Fruit fly (Drosophila melanogaster) whole organism, embryonic: ENCODE results near the gene foxo.

ENCODE experiments used
- Adf1 ChIP-seq: fragments of 200-800 bp; sonication (Bioruptor generic); IDR thresholded peaks from 2 replicates; pipeline ENCODE4 v1.3.6; 2022; ENCODE audit warnings: missing biosample characterization, missing genetic modification characterization
- CG1024 ChIP-seq: fragments of 200-800 bp; sonication (Bioruptor generic); IDR thresholded peaks from 2 replicates; pipeline ENCODE4 v1.3.6; 2022; ENCODE audit warnings: missing biosample characterization, missing genetic modification characterization
- CG10321 ChIP-seq: fragments of 200-800 bp; sonication (Bioruptor generic); IDR thresholded peaks from 2 replicates; pipeline ENCODE4 v1.3.6; 2022; ENCODE audit warnings: missing biosample characterization, missing genetic modification characterization
- CG11456 ChIP-seq: fragments of 200-800 bp; sonication (Bioruptor generic); IDR thresholded peaks from 3 replicates; pipeline ENCODE4 v1.3.6; 2022; ENCODE audit warnings: missing biosample characterization, missing genetic modification characterization
- CG12104 ChIP-seq: fragments of 200-800 bp; sonication (Bioruptor generic); optimal IDR thresholded peaks from 3 replicates; lab custom pipeline; 2016; ENCODE audit warnings: missing biosample characterization, missing genetic modification characterization
- CG12769 ChIP-seq: fragments of 200-800 bp; sonication (Bioruptor generic); optimal IDR thresholded peaks from 2 replicates; lab custom pipeline; 2019; ENCODE audit warnings: missing biosample characterization, mild to moderate bottlenecking, missing genetic modification characterization, moderate library complexity
- CG14710 ChIP-seq: fragments of 200-800 bp; sonication (Bioruptor generic); optimal IDR thresholded peaks from 3 replicates; lab custom pipeline; 2019; ENCODE audit warnings: missing biosample characterization, mild to moderate bottlenecking, missing genetic modification characterization, moderate library complexity
- CG14860 ChIP-seq: fragments of 200-800 bp; sonication (Bioruptor generic); IDR thresholded peaks from 3 replicates; pipeline ENCODE4 v1.3.6; 2022; ENCODE audit warnings: missing biosample characterization, missing genetic modification characterization; ENCODE audit not compliant: partially characterized antibody
- CG15479 ChIP-seq: fragments of 200-800 bp; sonication (Bioruptor generic); optimal IDR thresholded peaks from 3 replicates; lab custom pipeline; 2019; ENCODE audit warnings: missing biosample characterization, mild to moderate bottlenecking, missing genetic modification characterization, moderate library complexity
- CG1603 ChIP-seq: fragments of 200-800 bp; sonication (Bioruptor generic); optimal IDR thresholded peaks from 2 replicates; lab custom pipeline; 2019; ENCODE audit warnings: missing biosample characterization, mild to moderate bottlenecking, missing genetic modification characterization, moderate library complexity
- CG17361 ChIP-seq: fragments of 200-800 bp; sonication (Bioruptor generic); IDR thresholded peaks from 3 replicates; pipeline ENCODE4 v1.3.6; 2022; ENCODE audit warnings: missing biosample characterization, missing genetic modification characterization
- CG18011 ChIP-seq: fragments of 200-800 bp; sonication (Bioruptor generic); optimal IDR thresholded peaks from 2 replicates; lab custom pipeline; 2017; ENCODE audit warnings: missing biosample characterization, missing genetic modification characterization, mild to moderate bottlenecking, moderate library complexity, missing genotype
- CG18599 ChIP-seq: fragments of 200-800 bp; sonication (Bioruptor generic); optimal IDR thresholded peaks from 3 replicates; lab custom pipeline; 2017; ENCODE audit warnings: missing biosample characterization, missing genetic modification characterization, mild to moderate bottlenecking, moderate library complexity, missing genetic modification reagents
- CG3065 ChIP-seq: fragments of 200-800 bp; sonication (Bioruptor generic); optimal IDR thresholded peaks from 2 replicates; lab custom pipeline; 2016; ENCODE audit warnings: missing biosample characterization, missing genetic modification characterization
- CG32772 ChIP-seq: fragments of 200-800 bp; sonication (Bioruptor generic); IDR thresholded peaks from 2 replicates; pipeline ENCODE4 v1.3.6; 2022; ENCODE audit warnings: missing biosample characterization, missing genetic modification characterization
- CG6254 ChIP-seq: fragments of 200-800 bp; sonication (Bioruptor generic); optimal IDR thresholded peaks from 3 replicates; lab custom pipeline; 2017; ENCODE audit warnings: mild to moderate bottlenecking, missing biosample characterization, missing genetic modification reagents, missing genetic modification characterization
- CG6765 ChIP-seq: fragments of 200-800 bp; sonication (Bioruptor generic); optimal IDR thresholded peaks from 3 replicates; lab custom pipeline; 2017; ENCODE audit warnings: missing biosample characterization, mild to moderate bottlenecking, missing genetic modification characterization
- CG7839 ChIP-seq: fragments of 200-800 bp; sonication (Bioruptor generic); optimal IDR thresholded peaks from 3 replicates; lab custom pipeline; 2018; ENCODE audit warnings: missing biosample characterization, mild to moderate bottlenecking, missing genetic modification characterization, moderate library complexity
- CkIIα-i1 ChIP-seq: fragments of 200-800 bp; sonication (Bioruptor generic); IDR thresholded peaks from 2 replicates; pipeline ENCODE4 v1.3.6; 2022; ENCODE audit warnings: missing biosample characterization, missing genetic modification characterization
- Dbx ChIP-seq: fragments of 200-800 bp; sonication (Bioruptor generic); IDR thresholded peaks from 3 replicates; pipeline ENCODE4 v1.3.6; 2022; ENCODE audit warnings: missing biosample characterization, missing genetic modification characterization
- Deaf1 ChIP-seq: fragments of 200-800 bp; optimal IDR thresholded peaks from 3 replicates; lab custom pipeline; 2019; ENCODE audit warnings: missing biosample characterization, mild to moderate bottlenecking, missing genetic modification characterization, moderate library complexity
- Dek ChIP-seq: fragments of 200-800 bp; sonication (Bioruptor generic); optimal IDR thresholded peaks from 3 replicates; lab custom pipeline; 2019; ENCODE audit warnings: missing biosample characterization, mild to moderate bottlenecking, missing genetic modification characterization, moderate library complexity
- Dip2 ChIP-seq: fragments of 200-800 bp; sonication (Bioruptor generic); IDR thresholded peaks from 2 replicates; pipeline ENCODE4 v1.3.6; 2022; ENCODE audit warnings: missing biosample characterization, missing genetic modification characterization
- Dip3 ChIP-seq: fragments of 200-800 bp; sonication (Bioruptor generic); optimal IDR thresholded peaks from 3 replicates; lab custom pipeline; 2016; ENCODE audit warnings: missing biosample characterization, missing genetic modification characterization
- Dref ChIP-seq: fragments of 200-800 bp; sonication (Bioruptor generic); IDR thresholded peaks from 2 replicates; pipeline ENCODE4 v1.3.6; 2022; ENCODE audit warnings: missing biosample characterization, missing genetic modification characterization
- H2.0 ChIP-seq: fragments of 200-800 bp; sonication (Bioruptor generic); IDR thresholded peaks from 2 replicates; pipeline ENCODE4 v1.3.6; 2022; ENCODE audit warnings: missing biosample characterization, missing genetic modification characterization
- HLH3B ChIP-seq: fragments of 200-800 bp; sonication (Bioruptor generic); IDR thresholded peaks from 2 replicates; pipeline ENCODE4 v1.3.6; 2022; ENCODE audit warnings: missing biosample characterization, missing genetic modification characterization
- HmgD ChIP-seq: fragments of 200-800 bp; sonication (Bioruptor generic); optimal IDR thresholded peaks from 3 replicates; lab custom pipeline; 2016; ENCODE audit warnings: missing biosample characterization, missing genetic modification characterization
- Lhr ChIP-seq: fragments of 200-800 bp; sonication (Bioruptor generic); optimal IDR thresholded peaks from 3 replicates; lab custom pipeline; 2017; ENCODE audit warnings: mild to moderate bottlenecking, missing biosample characterization, missing genetic modification reagents, missing genetic modification characterization
- MBD-R2 ChIP-seq: fragments of 200-800 bp; sonication (Bioruptor generic); IDR thresholded peaks from 2 replicates; pipeline ENCODE4 v1.3.6; 2022; ENCODE audit warnings: missing biosample characterization, missing genetic modification characterization
- MESR4 ChIP-seq: fragments of 200-800 bp; sonication (Bioruptor generic); optimal IDR thresholded peaks from 2 replicates; lab custom pipeline; 2018; ENCODE audit warnings: missing biosample characterization, mild to moderate bottlenecking, missing genetic modification characterization, moderate library complexity
- NC2α ChIP-seq: fragments of 200-800 bp; sonication (Bioruptor generic); optimal IDR thresholded peaks from 2 replicates; lab custom pipeline; 2016; ENCODE audit warnings: missing biosample characterization, missing genetic modification characterization
- Oaz ChIP-seq: fragments of 200-800 bp; sonication (Bioruptor generic); IDR thresholded peaks from 2 replicates; pipeline ENCODE4 v1.3.6; 2022; ENCODE audit warnings: missing biosample characterization, missing genetic modification characterization
- Sox100B ChIP-seq: fragments of 200-800 bp; sonication (Bioruptor generic); optimal IDR thresholded peaks from 3 replicates; lab custom pipeline; 2018; ENCODE audit warnings: missing biosample characterization, mild to moderate bottlenecking, missing genetic modification characterization
- Usf ChIP-seq: fragments of 200-800 bp; sonication (Bioruptor generic); optimal IDR thresholded peaks from 2 replicates; lab custom pipeline; 2017; ENCODE audit warnings: missing genotype, missing biosample characterization, missing genetic modification characterization
- YL-1 ChIP-seq: fragments of 200-800 bp; sonication (Bioruptor generic); optimal IDR thresholded peaks from 3 replicates; lab custom pipeline; 2017; ENCODE audit warnings: missing biosample characterization, mild to moderate bottlenecking, missing genetic modification characterization
- ac ChIP-seq: fragments of 200-800 bp; sonication (Bioruptor generic); optimal IDR thresholded peaks from 3 replicates; lab custom pipeline; 2017; ENCODE audit warnings: missing biosample characterization, mild to moderate bottlenecking, missing genetic modification characterization
- ash1 ChIP-seq: fragments of 200-800 bp; sonication (Bioruptor generic); optimal IDR thresholded peaks from 2 replicates; lab custom pipeline; 2018; ENCODE audit warnings: missing biosample characterization, mild to moderate bottlenecking, missing genetic modification characterization
- ci ChIP-seq: fragments of 200-800 bp; sonication (Bioruptor generic); IDR thresholded peaks from 3 replicates; pipeline ENCODE4 v1.3.6; 2022; ENCODE audit warnings: missing biosample characterization, missing genetic modification characterization
- ems ChIP-seq: fragments of 200-800 bp; sonication (Bioruptor generic); optimal IDR thresholded peaks from 3 replicates; lab custom pipeline; 2016; ENCODE audit warnings: missing biosample characterization, missing genetic modification characterization
- kay ChIP-seq: fragments of 200-800 bp; sonication (Bioruptor generic); optimal IDR thresholded peaks from 2 replicates; lab custom pipeline; 2016; ENCODE audit warnings: missing biosample characterization, missing genetic modification characterization
- kni ChIP-seq: fragments of 200-800 bp; sonication (Bioruptor generic); optimal IDR thresholded peaks from 3 replicates; lab custom pipeline; 2017; ENCODE audit warnings: mild to moderate bottlenecking, missing biosample characterization, missing genetic modification reagents, missing genetic modification characterization
- lbe ChIP-seq: fragments of 200-800 bp; sonication (Bioruptor generic); optimal IDR thresholded peaks from 2 replicates; lab custom pipeline; 2016; ENCODE audit warnings: missing biosample characterization, mild to moderate bottlenecking, missing genetic modification characterization
- org-1 ChIP-seq: fragments of 200-800 bp; sonication (Bioruptor generic); optimal IDR thresholded peaks from 2 replicates; lab custom pipeline; 2017; ENCODE audit warnings: missing biosample characterization, missing genetic modification characterization
- rib ChIP-seq: fragments of 200-800 bp; sonication (Bioruptor generic); IDR thresholded peaks from 2 replicates; pipeline ENCODE4 v1.3.6; 2022; ENCODE audit warnings: missing biosample characterization, missing genetic modification characterization
- sens-2 ChIP-seq: fragments of 200-800 bp; sonication (Bioruptor generic); IDR thresholded peaks from 2 replicates; pipeline ENCODE4 v1.3.6; 2022; ENCODE audit warnings: missing biosample characterization, missing genetic modification characterization
- seq ChIP-seq: fragments of 200-800 bp; sonication (Bioruptor generic); IDR thresholded peaks from 2 replicates; pipeline ENCODE4 v1.3.6; 2022; ENCODE audit warnings: missing biosample characterization, missing genetic modification characterization
- sim ChIP-seq: fragments of 200-800 bp; sonication (Bioruptor generic); IDR thresholded peaks from 2 replicates; pipeline ENCODE4 v1.3.6; 2022; ENCODE audit warnings: missing biosample characterization, missing genetic modification characterization
- tgo ChIP-seq: fragments of 200-800 bp; sonication (Bioruptor generic); IDR thresholded peaks from 3 replicates; pipeline ENCODE4 v1.3.6; 2022; ENCODE audit warnings: missing biosample characterization, missing genetic modification characterization
- tup ChIP-seq: fragments of 200-800 bp; sonication (Bioruptor generic); optimal IDR thresholded peaks from 2 replicates; lab custom pipeline; 2016; ENCODE audit warnings: missing biosample characterization, mild to moderate bottlenecking, missing genetic modification characterization, moderate library complexity

Gene foxo

DNA sequence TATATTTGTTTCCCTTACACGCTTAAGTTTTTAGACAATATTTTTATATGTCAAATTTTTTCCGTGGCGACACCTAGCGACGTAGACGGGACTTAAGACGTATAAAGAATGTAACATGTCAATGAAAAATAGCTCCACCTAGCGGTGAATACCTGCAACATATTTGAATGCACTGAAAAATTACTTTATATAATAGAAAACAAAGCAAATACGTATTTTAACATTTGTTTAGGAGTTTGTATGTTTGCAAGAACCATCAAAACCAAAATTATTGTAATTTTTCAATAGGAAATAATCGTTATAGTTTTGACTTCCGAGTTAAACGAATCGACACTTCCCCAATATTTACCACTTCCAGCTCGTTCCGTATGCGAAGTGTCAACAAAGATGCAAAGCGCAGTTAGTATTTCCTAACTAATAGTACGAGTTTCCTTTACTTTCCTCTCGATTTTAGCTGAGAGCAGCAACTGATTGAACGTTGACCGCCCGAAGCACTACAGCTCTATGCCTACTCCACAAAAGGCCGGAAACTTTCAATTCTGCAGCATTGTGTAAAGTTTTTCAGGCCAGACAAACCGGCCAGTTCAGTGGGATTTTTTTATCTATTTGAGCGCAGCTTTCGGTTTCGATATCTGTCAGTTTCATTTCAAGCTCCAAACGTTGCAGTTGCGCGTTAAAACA, 32.3 kb downstream of the foxo start, which contains the start of gene Npc2b (continued):
- TF ChIP-seq CG15479 (GFP tag; lab: Kevin White, UChicago) (no peak), CG3065 (no peak), CG18599 (GFP tag; lab: Kevin White, UChicago) (peak; percentile 34), sens-2 (GFP tag; lab: Robert Waterston, UW) (no peak), ems (GFP tag; lab: Kevin White, UChicago) (peak; percentile 45), sim (GFP tag; lab: Robert Waterston, UW) (no peak), Dip2 (GFP tag; lab: Robert Waterston, UW) (no peak), CG10321 (GFP tag; lab: Robert Waterston, UW) (no peak), CG14710 (tag; lab: Kevin White, UChicago) (peak; percentile 26), NC2α (GFP tag; lab: Kevin White, UChicago) (peak; percentile 20), Oaz (GFP tag; lab: Robert Waterston, UW) (0 out of 2 replicates have a peak, but pooled peaks have one; percentile 21), Deaf1 (tag; lab: Kevin White, UChicago) (peak; percentile 23), tgo (GFP tag; lab: Robert Waterston, UW) (peak; percentile 45; the same call in 2 of the 3 replicates), HLH3B (0 out of 2 replicates have a peak, but pooled peaks have one; percentile 34), CG1603 (peak; percentile 55), YL-1 (GFP tag; lab: Kevin White, UChicago) (peak; percentile 8), MBD-R2 (GFP tag; lab: Robert Waterston, UW) (no peak), HmgD (GFP tag; lab: Kevin White, UChicago) (peak; percentile 6), ash1 (GFP tag; lab: Kevin White, UChicago) (peak; percentile 12), ac (GFP tag; lab: Kevin White, UChicago) (no peak), Adf1 (GFP tag; lab: Robert Waterston, UW) (peak; percentile 7; the same call in 1 of the 2 replicates), Lhr (GFP tag; lab: Kevin White, UChicago) (peak; percentile 56), Dref (GFP tag; lab: Robert Waterston, UW) (no peak), Dip3 (GFP tag; lab: Kevin White, UChicago) (peak; percentile 50), CkIIα-i1 (GFP tag; lab: Robert Waterston, UW) (no peak), CG11456 (GFP tag; lab: Robert Waterston, UW) (peak; percentile 81), rib (GFP tag; lab: Robert Waterston, UW) (no peak), Usf (GFP tag; lab: Kevin White, UChicago) (no peak), H2.0 (GFP tag; lab: Robert Waterston, UW) (peak; percentile 61), CG18011 (no peak), lbe (GFP tag; lab: Kevin White, UChicago) (no peak), seq (0 out of 2 replicates have a peak, but pooled peaks have one; percentile 19), Dbx (GFP tag; lab: Robert Waterston, UW) (peak; percentile 81), ci (GFP tag; lab: Robert Waterston, UW) (peak; percentile 55; the same call in 2 of the 3 replicates), CG14860 (no peak), CG32772 (GFP tag; lab: Robert Waterston, UW) (no peak), CG1024 (GFP tag; lab: Robert Waterston, UW) (0 out of 2 replicates have a peak, but pooled peaks have one; percentile 43), CG12104 (GFP tag; lab: Kevin White, UChicago) (peak; percentile 19), kay (GFP tag; lab: Kevin White, UChicago) (peak; percentile 5), CG17361 (GFP tag; lab: Robert Waterston, UW) (peak; percentile 36; the same call in 1 of the 3 replicates), MESR4 (GFP tag; lab: Kevin White, UChicago) (no peak), org-1 (GFP tag; lab: Kevin White, UChicago) (no peak), kni (GFP tag; lab: Kevin White, UChicago) (peak; percentile 3), tup (GFP tag; lab: Kevin White, UChicago) (no peak), Sox100B (GFP tag; lab: Kevin White, UChicago) (peak; percentile 36), CG6254 (GFP tag; lab: Kevin White, UChicago) (peak; percentile 14), CG12769 (tag; lab: Kevin White, UChicago) (peak; percentile 23), CG7839 (tag; lab: Kevin White, UChicago) (peak; percentile 54), CG6765 (GFP tag; lab: Kevin White, UChicago) (peak; percentile 16), Dek (tag; lab: Kevin White, UChicago) (peak; percentile 81)
